ENCODE assay signal across 4 fruit fly cellular contexts in the genomic region with DNA sequence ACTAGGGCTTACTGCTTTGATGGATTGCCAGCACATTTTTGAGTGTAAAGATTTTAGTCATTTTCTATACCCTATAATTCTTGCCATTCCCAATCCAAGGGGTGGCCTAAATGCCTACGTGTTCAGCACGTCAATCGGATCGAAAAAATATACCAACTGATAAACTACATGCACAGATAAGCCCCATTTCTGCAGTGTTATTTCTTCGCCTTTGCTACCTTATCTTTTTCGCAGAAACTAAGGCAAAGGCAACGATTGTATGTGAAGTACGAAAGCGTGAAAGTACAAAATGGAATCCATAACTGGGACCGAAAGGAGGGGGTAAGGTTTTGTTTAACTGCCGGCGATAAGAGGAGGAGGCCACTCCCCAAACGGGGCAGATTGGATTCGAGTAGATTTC.
A peak's percentile ranks its signal among the peaks of the same experiment; 100 is the strongest.
TF ChIP-seq lines count a peak whose summit lies in the region.

No protein-coding gene starts in this region.

- TF ChIP-seq CTCF in whole organism, embryonic (GFP tag; optimal IDR thresholded peaks at IDR 0.05; lab: Kevin White, UChicago), result no peak

TF ChIP-seq in whole organism, adult, 20 proteins besides CTCF, POLR2A, EP300 and RAD21:
- TF ChIP-seq CG12768 (GFP tag; optimal IDR thresholded peaks at IDR 0.05; lab: Kevin White, UChicago) (peak; percentile 36), Mnt (GFP tag; optimal IDR thresholded peaks at IDR 0.05; lab: Kevin White, UChicago) (peak; percentile 45), pad (GFP tag; optimal IDR thresholded peaks at IDR 0.05; lab: Kevin White, UChicago) (peak; percentile 26), kay (GFP tag; lab: Kevin White, UChicago; ENCODE audit: borderline replicate concordance) (peak; percentile 95), cic (GFP tag; optimal IDR thresholded peaks at IDR 0.05; lab: Kevin White, UChicago) (peak; percentile 50), cnc (optimal IDR thresholded peaks at IDR 0.05; lab: Kevin White, UChicago) (no peak)

TF ChIP-seq in whole organism, embryonic, 481 proteins besides CTCF, POLR2A, EP300 and RAD21:
- no peak for TF ChIP-seq Max (GFP tag; optimal IDR thresholded peaks at IDR 0.05; lab: Kevin White, UChicago)
- TF ChIP-seq CG3847 (GFP tag; IDR thresholded peaks at IDR 0.05; lab: Robert Waterston, UW), result no peak
- peak; percentile 44 for TF ChIP-seq CG34376 (GFP tag; optimal IDR thresholded peaks at IDR 0.05; lab: Kevin White, UChicago)
- TF ChIP-seq CG32532 (GFP tag; IDR thresholded peaks at IDR 0.05; lab: Robert Waterston, UW), result peak; percentile 5; the same call in 1 of the 2 replicates
- TF ChIP-seq grn (GFP tag; optimal IDR thresholded peaks at IDR 0.05; lab: Kevin White, UChicago), result peak; percentile 27
- no peak for TF ChIP-seq CG6254 (GFP tag; optimal IDR thresholded peaks at IDR 0.05; lab: Kevin White, UChicago)
- peak; percentile 42; the same call in 1 of the 2 replicates for TF ChIP-seq GATAe (GFP tag; conservative IDR thresholded peaks at IDR 0.05; lab: Robert Waterston, UW)
- peak in 1 of 2 experiments; percentile 2 for TF ChIP-seq eve (GFP tag; optimal IDR thresholded peaks at IDR 0.05; lab: Kevin White, UChicago)
- peak; percentile 64 for TF ChIP-seq Med (GFP tag; lab: Kevin White, UChicago)
- peak; percentile 70 for TF ChIP-seq sug (tag; optimal IDR thresholded peaks at IDR 0.05; lab: Kevin White, UChicago)
- no peak for TF ChIP-seq Ada2b (GFP tag; IDR thresholded peaks at IDR 0.05; lab: Robert Waterston, UW)
- 0 out of 2 replicates have a peak, but pooled peaks have one; percentile 8 for TF ChIP-seq wdn (GFP tag; IDR thresholded peaks at IDR 0.05; lab: Robert Waterston, UW)
- TF ChIP-seq exex (tag; optimal IDR thresholded peaks at IDR 0.05; lab: Kevin White, UChicago), result peak; percentile 67
- TF ChIP-seq Fer1 (GFP tag; optimal IDR thresholded peaks at IDR 0.05; lab: Kevin White, UChicago), result peak; percentile 13
- peak; percentile 12 for TF ChIP-seq cwo (GFP tag; optimal IDR thresholded peaks at IDR 0.05; lab: Kevin White, UChicago)
- no peak for TF ChIP-seq CG3838 (GFP tag; optimal IDR thresholded peaks at IDR 0.05; lab: Kevin White, UChicago)
- 0 out of 2 replicates have a peak, but pooled peaks have one; percentile 14 for TF ChIP-seq CG13287 (GFP tag; IDR thresholded peaks at IDR 0.05; lab: Robert Waterston, UW; ENCODE audit: partially characterized antibody)
- TF ChIP-seq lab (GFP tag; optimal IDR thresholded peaks at IDR 0.05; lab: Kevin White, UChicago), result peak; percentile 46
- peak; percentile 17 for TF ChIP-seq D19B (GFP tag; optimal IDR thresholded peaks at IDR 0.05; lab: Kevin White, UChicago)
- TF ChIP-seq chinmo (GFP tag; IDR thresholded peaks at IDR 0.05; lab: Robert Waterston, UW; ENCODE audit: partially characterized antibody), result peak; percentile 87; the same call in 3 of the 4 replicates
- TF ChIP-seq mirr (GFP tag; optimal IDR thresholded peaks at IDR 0.05; lab: Kevin White, UChicago), result peak; percentile 15
- TF ChIP-seq CG2129 (GFP tag; IDR thresholded peaks at IDR 0.05; lab: Robert Waterston, UW; ENCODE audit: partially characterized antibody), result no peak

TF ChIP-seq in whole organism, prepupa, 60 proteins besides CTCF, POLR2A, EP300 and RAD21:
- no peak for TF ChIP-seq dsx (GFP tag; optimal IDR thresholded peaks at IDR 0.05; lab: Kevin White, UChicago; ENCODE audit: poor library complexity, severe bottlenecking)
- TF ChIP-seq vri (GFP tag; optimal IDR thresholded peaks at IDR 0.05; lab: Kevin White, UChicago), result peak; percentile 83
- TF ChIP-seq Met (GFP tag; optimal IDR thresholded peaks at IDR 0.05; lab: Kevin White, UChicago), result no peak
- TF ChIP-seq cyc (GFP tag; optimal IDR thresholded peaks at IDR 0.05; lab: Kevin White, UChicago), result no peak
- no peak for TF ChIP-seq Eip93F (GFP tag; optimal IDR thresholded peaks at IDR 0.05; lab: Kevin White, UChicago)
- TF ChIP-seq salr (GFP tag; optimal IDR thresholded peaks at IDR 0.05; lab: Kevin White, UChicago), result no peak

TF ChIP-seq in whole organism, wandering third instar larva, 38 proteins besides CTCF, POLR2A, EP300 and RAD21:
- no peak for TF ChIP-seq sv (GFP tag; optimal IDR thresholded peaks at IDR 0.05; lab: Kevin White, UChicago)
- peak; percentile 94 for TF ChIP-seq psq (GFP tag; optimal IDR thresholded peaks at IDR 0.05; lab: Kevin White, UChicago)
- no peak for TF ChIP-seq Dfd (GFP tag; optimal IDR thresholded peaks at IDR 0.05; lab: Kevin White, UChicago)
- no peak for TF ChIP-seq Abd-B (GFP tag; optimal IDR thresholded peaks at IDR 0.05; lab: Kevin White, UChicago)
- peak; percentile 13 for TF ChIP-seq Hr83 (GFP tag; optimal IDR thresholded peaks at IDR 0.05; lab: Kevin White, UChicago; ENCODE audit: poor library complexity, severe bottlenecking)
- TF ChIP-seq Rel (GFP tag; optimal IDR thresholded peaks at IDR 0.05; lab: Kevin White, UChicago), result no peak
- peak; percentile 59 for TF ChIP-seq Rel (tag; optimal IDR thresholded peaks at IDR 0.05; lab: Kevin White, UChicago)
- no peak for TF ChIP-seq Hnf4 (GFP tag; optimal IDR thresholded peaks at IDR 0.05; lab: Kevin White, UChicago)
- TF ChIP-seq h (GFP tag; optimal IDR thresholded peaks at IDR 0.05; lab: Kevin White, UChicago), result peak; percentile 45
- peak in 1 of 2 experiments; percentile 17 for TF ChIP-seq dl (GFP tag; optimal IDR thresholded peaks at IDR 0.05; lab: Kevin White, UChicago; ENCODE audit: insufficient read depth in 1 of 2, partially characterized antibody in 2 of 2)
